Worm (Caenorhabditis elegans) whole organism, late embryonic: Measurements from ENCODE around the gene F39H12.3.

ENCODE experiments used
- C08G9.2 ChIP-seq: sonication (generic microtip); optimal IDR thresholded peaks from 2 replicates; lab custom pipeline; 2016; ENCODE audit warnings: mild to moderate bottlenecking, missing genetic modification characterization, moderate library complexity, missing compliant biosample characterization
- C38D4.7 ChIP-seq: fragments of 200-800 bp; sonication (Bioruptor generic); optimal IDR thresholded peaks from 2 replicates; lab custom pipeline; 2018; ENCODE audit warnings: mild to moderate bottlenecking, missing genetic modification characterization, moderate library complexity, missing compliant biosample characterization
- F13H6.1 ChIP-seq: sonication (generic microtip); optimal IDR thresholded peaks from 2 replicates; lab custom pipeline; 2016; ENCODE audit warnings: missing genetic modification characterization, missing compliant biosample characterization
- K02D7.2 ChIP-seq: sonication (generic microtip); optimal IDR thresholded peaks from 2 replicates; lab custom pipeline; 2017; ENCODE audit warnings: mild to moderate bottlenecking, missing genetic modification characterization, missing compliant biosample characterization
- K09A11.1 ChIP-seq: sonication (generic microtip); optimal IDR thresholded peaks from 2 replicates; lab custom pipeline; 2017; ENCODE audit warnings: antibody characterized with exemption, mild to moderate bottlenecking, missing genetic modification characterization, missing compliant biosample characterization; ENCODE audit not compliant: insufficient read depth
- Y22D7AL.16 ChIP-seq: sonication (generic microtip); optimal IDR thresholded peaks from 2 replicates; lab custom pipeline; 2016; ENCODE audit warnings: missing genetic modification characterization, missing compliant biosample characterization
- ahr-1 ChIP-seq: sonication (generic microtip); optimal IDR thresholded peaks from 2 replicates; lab custom pipeline; 2016; ENCODE audit warnings: missing genetic modification characterization, missing compliant biosample characterization
- ceh-14 ChIP-seq: sonication (generic microtip); optimal IDR thresholded peaks from 2 replicates; lab custom pipeline; 2016; ENCODE audit warnings: missing genotype, missing genetic modification characterization, missing compliant biosample characterization
- ceh-18 ChIP-seq: sonication (generic microtip); optimal IDR thresholded peaks from 2 replicates; lab custom pipeline; 2016; ENCODE audit warnings: missing genetic modification characterization, missing compliant biosample characterization
- ceh-2 ChIP-seq: sonication (generic microtip); optimal IDR thresholded peaks from 2 replicates; lab custom pipeline; 2016; ENCODE audit warnings: missing genotype, missing genetic modification characterization, missing compliant biosample characterization
- ceh-24 ChIP-seq: sonication (generic microtip); optimal IDR thresholded peaks from 2 replicates; lab custom pipeline; 2016; ENCODE audit warnings: mild to moderate bottlenecking, missing genetic modification characterization, missing compliant biosample characterization
- ceh-30 ChIP-seq: fragments of 150-350 bp; optimal IDR thresholded peaks from 2 replicates; lab custom pipeline; 2014; ENCODE audit warnings: missing biosample characterization, missing genetic modification characterization
- ceh-34 ChIP-seq: sonication (generic microtip); optimal IDR thresholded peaks from 2 replicates; lab custom pipeline; 2016; ENCODE audit warnings: mild to moderate bottlenecking, missing genetic modification characterization, missing compliant biosample characterization
- ceh-9 ChIP-seq: sonication (generic microtip); optimal IDR thresholded peaks from 2 replicates; lab custom pipeline; 2016; ENCODE audit warnings: mild to moderate bottlenecking, missing genetic modification characterization, inconsistent platforms, missing compliant biosample characterization
- dve-1 ChIP-seq: sonication (generic microtip); optimal IDR thresholded peaks from 2 replicates; lab custom pipeline; 2017; ENCODE audit warnings: antibody characterized with exemption, mild to moderate bottlenecking, missing genetic modification characterization, missing compliant biosample characterization
- elt-2 ChIP-seq: sonication (generic microtip); optimal IDR thresholded peaks from 2 replicates; lab custom pipeline; 2016; ENCODE audit warnings: missing genetic modification reagents, missing genetic modification characterization, missing compliant biosample characterization
- elt-4 ChIP-seq: sonication (generic microtip); optimal IDR thresholded peaks from 2 replicates; lab custom pipeline; 2016; ENCODE audit warnings: missing genetic modification characterization, missing compliant biosample characterization
- ets-4 ChIP-seq: sonication (generic microtip); optimal IDR thresholded peaks from 2 replicates; lab custom pipeline; 2016; ENCODE audit warnings: missing genetic modification characterization, missing compliant biosample characterization
- eyg-1 ChIP-seq: sonication (generic microtip); optimal IDR thresholded peaks from 2 replicates; lab custom pipeline; 2016; ENCODE audit warnings: missing genotype, missing genetic modification characterization, missing compliant biosample characterization
- fkh-6 ChIP-seq: sonication (generic microtip); optimal IDR thresholded peaks from 2 replicates; lab custom pipeline; 2016; ENCODE audit warnings: missing genetic modification characterization, missing compliant biosample characterization
- hlh-13 ChIP-seq: fragments of 200-800 bp; sonication (Bioruptor generic); optimal IDR thresholded peaks from 2 replicates; lab custom pipeline; 2018; ENCODE audit warnings: mild to moderate bottlenecking, missing genetic modification characterization, missing compliant biosample characterization
- hlh-15 ChIP-seq: sonication (generic microtip); optimal IDR thresholded peaks from 2 replicates; lab custom pipeline; 2016; ENCODE audit warnings: missing genetic modification characterization, missing compliant biosample characterization
- hlh-8 ChIP-seq: sonication (generic microtip); optimal IDR thresholded peaks from 2 replicates; lab custom pipeline; 2016; ENCODE audit warnings: missing genotype, missing genetic modification characterization, missing compliant biosample characterization
- madf-2 ChIP-seq: sonication (generic microtip); optimal IDR thresholded peaks from 2 replicates; lab custom pipeline; 2017; ENCODE audit warnings: missing genetic modification characterization, missing compliant biosample characterization
- mec-3 ChIP-seq: sonication (generic microtip); optimal IDR thresholded peaks from 2 replicates; lab custom pipeline; 2016; ENCODE audit warnings: borderline replicate concordance, missing genetic modification characterization, missing compliant biosample characterization
- nhr-11 ChIP-seq: fragments of 150-350 bp; optimal IDR thresholded peaks from 2 replicates; lab custom pipeline; 2014; ENCODE audit warnings: missing biosample characterization, missing genetic modification characterization
- nhr-232 ChIP-seq: sonication (generic microtip); optimal IDR thresholded peaks from 2 replicates; lab custom pipeline; 2016; ENCODE audit warnings: missing genetic modification characterization, missing compliant biosample characterization
- npax-4 ChIP-seq: sonication (generic microtip); optimal IDR thresholded peaks from 2 replicates; lab custom pipeline; 2016; ENCODE audit warnings: missing genetic modification characterization, missing compliant biosample characterization
- odd-2 ChIP-seq: sonication (generic microtip); optimal IDR thresholded peaks from 2 replicates; lab custom pipeline; 2017; ENCODE audit warnings: antibody characterized with exemption, mild to moderate bottlenecking, missing genetic modification characterization, missing compliant biosample characterization
- pag-3 ChIP-seq: sonication (generic microtip); optimal IDR thresholded peaks from 2 replicates; lab custom pipeline; 2016; ENCODE audit warnings: missing compliant biosample characterization, missing genetic modification characterization, borderline replicate concordance
- pat-9 ChIP-seq: fragments of 200-800 bp; sonication (Bioruptor generic); optimal IDR thresholded peaks from 2 replicates; lab custom pipeline; 2018; ENCODE audit warnings: mild to moderate bottlenecking, missing genetic modification characterization, moderate library complexity, missing compliant biosample characterization
- pax-1 ChIP-seq: fragments of 150-350 bp; optimal IDR thresholded peaks from 2 replicates; lab custom pipeline; 2014; ENCODE audit warnings: missing biosample characterization, missing genetic modification characterization
- pha-4 ChIP-seq: fragments of 150-350 bp; optimal IDR thresholded peaks from 2 replicates; lab custom pipeline; 2018; ENCODE audit warnings: missing biosample characterization, missing genetic modification reagents, missing genetic modification characterization
- pqm-1 ChIP-seq: sonication (generic microtip); optimal IDR thresholded peaks from 2 replicates; lab custom pipeline; 2016; ENCODE audit warnings: missing genetic modification characterization, missing compliant biosample characterization
- pros-1 ChIP-seq: fragments of 150-350 bp; optimal IDR thresholded peaks from 2 replicates; lab custom pipeline; 2014; ENCODE audit warnings: missing biosample characterization, missing genetic modification reagents, missing genetic modification characterization
- ref-2 ChIP-seq: sonication (generic microtip); optimal IDR thresholded peaks from 2 replicates; lab custom pipeline; 2016; ENCODE audit warnings: missing genetic modification characterization, missing compliant biosample characterization
- rnt-1 ChIP-seq: sonication (generic microtip); optimal IDR thresholded peaks from 2 replicates; lab custom pipeline; 2016; ENCODE audit warnings: missing genetic modification characterization, missing compliant biosample characterization
- sdc-2 ChIP-seq: sonication (generic microtip); optimal IDR thresholded peaks from 2 replicates; lab custom pipeline; 2016; ENCODE audit warnings: missing genotype, missing genetic modification characterization, missing compliant biosample characterization
- sox-2 ChIP-seq: fragments of 200-800 bp; sonication (Bioruptor generic); IDR thresholded peaks from 2 replicates; pipeline ENCODE4 v1.3.6; 2022; ENCODE audit warnings: missing genetic modification reagents, missing genetic modification characterization, missing compliant biosample characterization
- sox-4 ChIP-seq: sonication (generic microtip); optimal IDR thresholded peaks from 2 replicates; lab custom pipeline; 2017; ENCODE audit warnings: mild to moderate bottlenecking, missing genetic modification characterization, inconsistent platforms, missing compliant biosample characterization
- tbx-2 ChIP-seq: sonication (generic microtip); optimal IDR thresholded peaks from 2 replicates; lab custom pipeline; 2016; ENCODE audit warnings: missing genetic modification characterization, missing compliant biosample characterization
- unc-55 ChIP-seq: sonication (generic microtip); optimal IDR thresholded peaks from 2 replicates; lab custom pipeline; 2017; ENCODE audit warnings: missing biosample characterization, missing genetic modification reagents, missing genetic modification characterization
- unc-86 ChIP-seq: sonication (generic microtip); optimal IDR thresholded peaks from 2 replicates; lab custom pipeline; 2016; ENCODE audit warnings: missing genetic modification characterization, missing compliant biosample characterization
- zip-5 ChIP-seq: sonication (generic microtip); optimal IDR thresholded peaks from 2 replicates; lab custom pipeline; 2016; ENCODE audit warnings: missing genetic modification characterization, missing compliant biosample characterization

F39H12.3 gene

DNA sequence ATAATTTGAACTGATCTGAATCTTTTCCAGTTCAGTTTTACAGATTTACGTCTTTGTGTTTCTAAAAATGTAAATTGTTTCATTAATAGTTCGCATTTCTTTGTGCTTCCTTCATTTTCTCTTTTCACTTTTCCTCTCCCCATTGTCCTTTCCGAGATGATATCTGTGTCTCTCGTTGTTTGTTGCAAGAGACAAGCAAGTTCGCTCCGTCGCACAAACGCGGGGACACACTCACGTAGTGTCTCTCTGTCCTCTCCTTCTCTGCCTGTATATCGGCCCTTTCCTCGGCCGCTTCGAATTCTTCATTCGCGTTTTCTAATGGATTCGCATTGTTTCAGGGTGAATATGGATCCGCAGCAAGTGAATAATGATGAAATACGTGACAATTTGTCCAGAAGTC, 35.6 kb upstream of the F39H12.3 start, which contains the start of gene ZC13.1 (continued):
- no peak for TF ChIP-seq mec-3 (tag; lab: Kevin White, UChicago)
- no peak for TF ChIP-seq C38D4.7 (GFP tag; lab: Kevin White, UChicago)
- TF ChIP-seq ceh-14 (tag; lab: Kevin White, UChicago) = peak; percentile 30
- TF ChIP-seq pros-1 = peak; percentile 62
- TF ChIP-seq odd-2 (tag; lab: Kevin White, UChicago) = no peak
- no peak for TF ChIP-seq elt-4 (tag; lab: Kevin White, UChicago)
- TF ChIP-seq pax-1 = peak; percentile 51
- peak; percentile 26 for TF ChIP-seq elt-2 (tag; lab: Kevin White, UChicago)
- TF ChIP-seq unc-55 (GFP tag; lab: Kevin White, UChicago) = peak; percentile 62
- TF ChIP-seq dve-1 (tag; lab: Kevin White, UChicago) = peak; percentile 58
- no peak for TF ChIP-seq sox-4 (tag; lab: Kevin White, UChicago)
- TF ChIP-seq rnt-1 (tag; lab: Kevin White, UChicago) = peak; percentile 61
- TF ChIP-seq unc-86 (tag; lab: Kevin White, UChicago) = no peak
- peak; percentile 81 for TF ChIP-seq ref-2 (tag; lab: Kevin White, UChicago)
- no peak for TF ChIP-seq ahr-1
- TF ChIP-seq Y22D7AL.16 = no peak
- no peak for TF ChIP-seq K09A11.1 (tag; lab: Kevin White, UChicago)
- peak; percentile 39 for TF ChIP-seq ceh-34
- no peak for TF ChIP-seq madf-2 (tag; lab: Kevin White, UChicago)

- no peak for TF ChIP-seq K02D7.2 (tag; lab: Kevin White, UChicago)
- TF ChIP-seq tbx-2 = no peak
- no peak for TF ChIP-seq eyg-1 (tag; lab: Kevin White, UChicago)
- TF ChIP-seq ceh-2 (tag; lab: Kevin White, UChicago) = no peak
- no peak for TF ChIP-seq Y22D7AL.16
- TF ChIP-seq fkh-6 (tag; lab: Kevin White, UChicago) = no peak
- TF ChIP-seq ceh-30 = no peak
- TF ChIP-seq nhr-11 = no peak
- TF ChIP-seq hlh-8 (tag; lab: Kevin White, UChicago) = no peak
- TF ChIP-seq sox-2 (GFP tag; lab: Robert Waterston, UW) = no peak
- no peak for TF ChIP-seq F13H6.1 (tag; lab: Kevin White, UChicago)
- no peak for TF ChIP-seq ref-2 (tag; lab: Kevin White, UChicago)
- no peak for TF ChIP-seq npax-4 (tag; lab: Kevin White, UChicago)
- TF ChIP-seq elt-2 (tag; lab: Kevin White, UChicago) = no peak
- no peak for TF ChIP-seq ets-4 (tag; lab: Kevin White, UChicago)
Measured at ce11 chrX:873634-874033, 32.3 kb upstream of the F39H12.3 start.

DNA sequence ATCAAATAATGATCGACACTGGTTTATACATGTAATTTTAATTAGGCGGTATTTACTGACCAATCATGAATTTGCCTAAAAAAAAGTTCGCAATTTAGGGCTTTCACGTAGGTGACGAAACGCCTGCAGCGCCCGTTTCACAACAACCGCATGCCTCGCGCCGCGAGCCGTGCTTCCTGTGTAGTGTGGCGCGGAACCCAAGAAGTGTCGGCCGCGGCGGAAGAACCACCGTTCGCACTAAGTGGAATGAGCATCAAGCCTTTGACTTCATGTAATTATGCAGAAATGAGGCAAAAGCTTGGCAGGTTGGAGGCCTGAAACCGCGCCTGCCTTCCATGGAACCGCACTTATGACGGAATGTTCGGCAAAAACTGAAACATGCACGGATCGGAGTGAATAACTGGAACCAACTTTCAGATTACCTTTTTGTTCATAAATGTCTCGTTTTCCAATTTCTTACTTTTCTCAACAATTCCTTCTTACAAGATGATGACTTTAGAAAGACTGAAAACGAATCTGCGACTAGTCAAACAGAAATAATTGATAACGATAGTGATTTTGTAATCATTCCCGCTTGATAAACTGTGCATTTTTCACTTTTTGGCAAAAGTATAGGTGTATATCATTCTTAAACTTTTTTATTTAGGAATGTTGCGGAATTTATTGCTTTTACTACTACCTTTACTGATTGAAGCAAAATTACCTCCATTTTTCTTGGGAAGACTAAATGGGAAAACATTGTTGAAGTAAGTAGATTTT, 30.8 kb upstream of the F39H12.3 start, which contains the start of gene F56F10.1:
Gene F56F10.1, plus strand, starts transcription at position 647 of the 759 bp plus-strand sequence.
- TF ChIP-seq F13H6.1 (tag; lab: Kevin White, UChicago) (no peak), pha-4 (tag; lab: Kevin White, UChicago) (no peak), ceh-18 (tag; lab: Kevin White, UChicago) (no peak), sox-2 (GFP tag; lab: Robert Waterston, UW) (no peak), pat-9 (no peak), zip-5 (tag; lab: Kevin White, UChicago) (no peak), sdc-2 (no peak), dve-1 (tag; lab: Kevin White, UChicago) (no peak), hlh-13 (GFP tag; lab: Kevin White, UChicago) (no peak), K09A11.1 (tag; lab: Kevin White, UChicago) (no peak), ceh-24 (no peak), elt-4 (tag; lab: Kevin White, UChicago) (no peak), nhr-232 (no peak), ceh-9 (tag; lab: Kevin White, UChicago) (no peak), pag-3 (tag; lab: Kevin White, UChicago) (no peak), ets-4 (tag; lab: Kevin White, UChicago) (no peak), ceh-2 (tag; lab: Kevin White, UChicago) (no peak), pqm-1 (no peak), C08G9.2 (no peak), hlh-15 (tag; lab: Kevin White, UChicago) (no peak)
